Worm (Caenorhabditis elegans) whole organism, L1 larva: ENCODE results near the gene srsx-14.

Source experiments
- C34B4.2 ChIP-seq: sonication (generic microtip); optimal IDR thresholded peaks from 2 replicates; lab custom pipeline; 2017; ENCODE audit warnings: mild to moderate bottlenecking, missing genetic modification characterization, missing compliant biosample characterization
- F16B12.6 ChIP-seq: fragments of 150-350 bp; optimal IDR thresholded peaks from 2 replicates; lab custom pipeline; 2014; ENCODE audit warnings: missing biosample characterization, missing genetic modification characterization
- aha-1 ChIP-seq: fragments of 150-350 bp; optimal IDR thresholded peaks from 2 replicates; lab custom pipeline; 2014; ENCODE audit warnings: missing biosample characterization, missing genetic modification characterization
- blmp-1 ChIP-seq: fragments of 150-350 bp; optimal IDR thresholded peaks from 2 replicates; lab custom pipeline; 2014; ENCODE audit warnings: missing biosample characterization, missing genetic modification characterization
- ceh-63 ChIP-seq: fragments of 200-800 bp; sonication (Bioruptor generic); optimal IDR thresholded peaks from 2 replicates; lab custom pipeline; 2018; ENCODE audit warnings: mild to moderate bottlenecking, missing genetic modification characterization, missing compliant biosample characterization
- ceh-8 ChIP-seq: fragments of 200-800 bp; sonication (Bioruptor generic); optimal IDR thresholded peaks from 2 replicates; lab custom pipeline; 2018; ENCODE audit warnings: mild to moderate bottlenecking, missing genetic modification characterization, moderate library complexity, missing compliant biosample characterization
- ceh-82 ChIP-seq, 3 experiments: fragments of 150-350 bp in 1 of 3; sonication (generic microtip) in 2 of 3; optimal IDR thresholded peaks; 2 replicates each; lab custom pipeline; 2014 to 2017; ENCODE audit warnings: missing biosample characterization in 3 of 3, missing genetic modification characterization in 3 of 3
- elt-3 ChIP-seq, 6 experiments: fragments of 150-350 bp in 1 of 6; sonication (generic microtip); optimal IDR thresholded peaks; 2 replicates each; lab custom pipeline; 2017 to 2018; ENCODE audit warnings: missing biosample characterization in 6 of 6, missing genetic modification characterization in 6 of 6, inconsistent platforms in 1 of 6
- ets-5 ChIP-seq: fragments of 200-800 bp; sonication (Bioruptor generic); IDR thresholded peaks from 2 replicates; pipeline ENCODE4 v1.3.6; 2022; ENCODE audit warnings: missing genetic modification characterization, missing compliant biosample characterization
- fkh-8 ChIP-seq: sonication (generic microtip); optimal IDR thresholded peaks from 2 replicates; lab custom pipeline; 2016; ENCODE audit warnings: mild to moderate bottlenecking, missing genetic modification characterization, missing compliant biosample characterization
- fos-1 ChIP-seq: fragments of 150-350 bp; optimal IDR thresholded peaks from 2 replicates; lab custom pipeline; 2014; ENCODE audit warnings: missing biosample characterization, missing genetic modification characterization
- grh-1 ChIP-seq: fragments of 200-800 bp; sonication (Bioruptor generic); IDR thresholded peaks from 2 replicates; pipeline ENCODE4 v1.3.6; 2022; ENCODE audit warnings: missing genetic modification reagents, missing genetic modification characterization, missing compliant biosample characterization
- hlh-17 ChIP-seq: fragments of 200-800 bp; sonication (Bioruptor generic); optimal IDR thresholded peaks from 2 replicates; lab custom pipeline; 2018; ENCODE audit warnings: missing genetic modification characterization, mild to moderate bottlenecking, missing compliant biosample characterization, moderate library complexity, borderline replicate concordance
- isw-1 ChIP-seq: fragments of 200-800 bp; sonication (Bioruptor generic); IDR thresholded peaks from 2 replicates; pipeline ENCODE4 v1.3.6; 2022; ENCODE audit warnings: missing genetic modification characterization, missing compliant biosample characterization
- jun-1 ChIP-seq: fragments of 150-350 bp; optimal IDR thresholded peaks from 2 replicates; lab custom pipeline; 2014; ENCODE audit warnings: missing biosample characterization, missing genetic modification reagents, missing genetic modification characterization
- lin-13 ChIP-seq: fragments of 150-350 bp; optimal IDR thresholded peaks from 2 replicates; lab custom pipeline; 2014; ENCODE audit warnings: missing biosample characterization, missing genetic modification reagents, missing genetic modification characterization
- lin-14 ChIP-seq: fragments of 200-800 bp; sonication (Bioruptor generic); optimal IDR thresholded peaks from 2 replicates; lab custom pipeline; 2018; ENCODE audit warnings: mild to moderate bottlenecking, missing genetic modification characterization, moderate library complexity, missing compliant biosample characterization
- lin-39 ChIP-seq: fragments of 150-350 bp; optimal IDR thresholded peaks from 2 replicates; lab custom pipeline; 2014; ENCODE audit warnings: missing biosample characterization, missing genetic modification reagents, missing genetic modification characterization
- lir-3 ChIP-seq: sonication (generic microtip); optimal IDR thresholded peaks from 2 replicates; lab custom pipeline; 2016; ENCODE audit warnings: mild to moderate bottlenecking, missing genetic modification characterization, moderate library complexity, missing compliant biosample characterization; ENCODE audit not compliant: poor library complexity
- mep-1 ChIP-seq: fragments of 150-350 bp; optimal IDR thresholded peaks from 2 replicates; lab custom pipeline; 2014; ENCODE audit warnings: missing biosample characterization, missing genetic modification characterization
- nhr-12 ChIP-seq: sonication (generic microtip); optimal IDR thresholded peaks from 2 replicates; lab custom pipeline; 2017; ENCODE audit warnings: missing biosample characterization, missing genetic modification characterization
- nhr-76 ChIP-seq: sonication (generic microtip); optimal IDR thresholded peaks from 2 replicates; lab custom pipeline; 2017; ENCODE audit warnings: missing biosample characterization, missing genetic modification characterization
- nhr-85 ChIP-seq: sonication (generic microtip); peaks from one replicate; lab custom pipeline; 2016; ENCODE audit warnings: missing genetic modification characterization, inconsistent platforms, missing compliant biosample characterization
- pag-3 ChIP-seq: sonication (generic microtip); optimal IDR thresholded peaks from 2 replicates; lab custom pipeline; 2017; ENCODE audit warnings: missing genetic modification characterization, mild to moderate bottlenecking, missing compliant biosample characterization, antibody characterized with exemption, borderline replicate concordance; ENCODE audit not compliant: insufficient read depth
- pax-3 ChIP-seq: fragments of 200-800 bp; sonication (Bioruptor generic); optimal IDR thresholded peaks from 2 replicates; lab custom pipeline; 2018; ENCODE audit warnings: mild to moderate bottlenecking, missing genetic modification characterization, moderate library complexity, missing compliant biosample characterization
- pqm-1 ChIP-seq: sonication (generic microtip); optimal IDR thresholded peaks from 3 replicates; lab custom pipeline; 2017; ENCODE audit warnings: missing biosample characterization, missing genetic modification characterization
- rnt-1 ChIP-seq: sonication (generic microtip); optimal IDR thresholded peaks from 2 replicates; lab custom pipeline; 2016; ENCODE audit warnings: mild to moderate bottlenecking, missing genetic modification characterization, moderate library complexity, missing compliant biosample characterization
- snpc-4 ChIP-seq: fragments of 150-350 bp; optimal IDR thresholded peaks from 2 replicates; lab custom pipeline; 2014; ENCODE audit warnings: missing biosample characterization, missing genetic modification characterization
- sptf-1 ChIP-seq: fragments of 150-350 bp; optimal IDR thresholded peaks from 2 replicates; lab custom pipeline; 2014; ENCODE audit warnings: missing biosample characterization, missing genetic modification characterization
- unc-130 ChIP-seq: fragments of 150-350 bp; optimal IDR thresholded peaks from 2 replicates; lab custom pipeline; 2017; ENCODE audit warnings: missing biosample characterization, missing genetic modification characterization, inconsistent platforms
- unc-62 ChIP-seq: fragments of 150-350 bp; optimal IDR thresholded peaks from 2 replicates; lab custom pipeline; 2014; ENCODE audit warnings: missing biosample characterization, missing genetic modification reagents, missing genetic modification characterization
- unc-86 ChIP-seq: sonication (generic microtip); optimal IDR thresholded peaks from 2 replicates; lab custom pipeline; 2016; ENCODE audit warnings: missing genetic modification characterization, missing compliant biosample characterization
- vab-15 ChIP-seq: sonication (generic microtip); optimal IDR thresholded peaks from 2 replicates; lab custom pipeline; 2017; ENCODE audit warnings: missing genotype, mild to moderate bottlenecking, missing genetic modification characterization, missing compliant biosample characterization

srsx-14 gene

DNA sequence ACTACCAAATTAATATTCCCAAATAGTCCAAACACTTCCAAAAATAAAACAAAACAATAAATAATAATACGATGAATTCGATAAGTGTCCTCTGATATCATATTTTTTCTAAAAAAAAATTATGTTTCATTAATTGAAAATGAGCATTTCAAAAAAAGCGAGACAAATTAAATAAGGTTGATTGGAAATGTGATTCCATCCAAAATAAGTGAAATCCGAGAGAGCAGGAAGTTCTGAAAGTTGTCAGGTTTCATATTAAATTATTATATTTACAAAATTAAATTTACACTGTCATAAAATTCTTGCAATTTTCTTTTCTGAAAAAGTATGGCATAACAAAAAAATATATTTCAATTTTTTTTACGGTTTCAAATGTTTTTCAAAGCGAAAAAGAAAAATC lies at the start of gene srsx-14:
srsx-14 (minus strand) TSS at position 101 of the 400 bp plus-strand sequence.
- TF ChIP-seq hlh-17 (GFP tag; lab: Kevin White, UChicago) = no peak
- no peak for TF ChIP-seq elt-3 (tag; optimal IDR thresholded peaks at IDR 0.05; lab: Kevin White, UChicago)
- TF ChIP-seq snpc-4 (tag; lab: Kevin White, UChicago) = no peak
- no peak for TF ChIP-seq fos-1 (tag; lab: Kevin White, UChicago)
- TF ChIP-seq jun-1 (tag; lab: Kevin White, UChicago) = no peak
- TF ChIP-seq ceh-8 (GFP tag; lab: Kevin White, UChicago) = no peak
- no peak for TF ChIP-seq ets-5 (GFP tag; lab: Robert Waterston, UW)
- TF ChIP-seq grh-1 (GFP tag; lab: Robert Waterston, UW) = no peak

DNA sequence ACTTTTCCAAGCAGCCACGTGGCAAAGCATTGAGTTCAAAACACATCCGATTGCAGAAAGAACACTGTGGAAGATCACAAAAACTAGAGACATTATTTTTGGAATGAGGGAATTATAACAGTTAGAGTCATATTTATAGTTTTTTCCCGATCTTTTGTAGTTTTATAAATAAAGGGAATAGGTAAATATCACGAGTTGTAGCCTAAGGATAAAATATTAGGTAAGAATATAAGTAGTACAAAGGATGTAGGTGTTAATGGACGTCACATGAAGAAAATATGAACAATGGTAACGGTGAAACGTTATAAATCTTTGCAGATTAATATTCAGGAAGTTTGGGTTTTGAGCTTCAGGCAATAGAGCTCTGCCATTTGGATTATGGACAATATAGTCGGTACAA lies 47.5 kb upstream of the srsx-14 start, which contains the start of gene srd-5:
srd-5 (minus strand) TSS at position 101 of the 400 bp plus-strand sequence.
- TF ChIP-seq ceh-63 (no peak), pag-3 (tag; lab: Kevin White, UChicago) (no peak), unc-130 (no peak), nhr-76 (tag; lab: Kevin White, UChicago) (no peak), vab-15 (no peak), lir-3 (no peak), pax-3 (tag; lab: Kevin White, UChicago) (no peak), lin-39 (no peak), ceh-82 (tag; optimal IDR thresholded peaks at IDR 0.05; lab: Kevin White, UChicago) (no peak), unc-62 (no peak), elt-3 (tag; optimal IDR thresholded peaks at IDR 0.05; lab: Kevin White, UChicago) (no peak), isw-1 (no peak), sptf-1 (no peak), fkh-8 (tag; lab: Kevin White, UChicago) (no peak), unc-86 (tag; lab: Kevin White, UChicago) (no peak)

DNA sequence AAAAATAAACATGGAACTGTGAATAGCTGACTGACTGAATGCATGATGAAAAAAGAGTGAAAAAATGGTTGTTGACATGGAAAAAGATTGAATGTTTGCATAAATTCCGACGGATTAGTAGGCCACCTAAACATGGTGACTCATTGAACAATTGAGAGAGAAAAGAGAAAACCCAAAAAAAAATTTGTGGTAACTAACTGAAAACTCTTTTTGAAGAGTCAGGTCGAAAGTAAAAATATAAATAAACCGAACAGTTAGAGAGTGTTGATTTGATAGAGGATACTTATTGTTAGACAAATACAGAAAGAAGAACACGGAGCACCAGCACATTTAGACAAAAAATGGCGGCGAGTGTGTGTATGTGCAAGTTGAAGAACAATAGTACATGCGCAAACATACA lies 44.4 kb upstream of the srsx-14 start:
- TF ChIP-seq pax-3 (tag; lab: Kevin White, UChicago) (no peak), nhr-85 (tag; lab: Kevin White, UChicago) (peak; percentile 57)
- TF ChIP-seq, all 84 proteins: peak for 1

DNA sequence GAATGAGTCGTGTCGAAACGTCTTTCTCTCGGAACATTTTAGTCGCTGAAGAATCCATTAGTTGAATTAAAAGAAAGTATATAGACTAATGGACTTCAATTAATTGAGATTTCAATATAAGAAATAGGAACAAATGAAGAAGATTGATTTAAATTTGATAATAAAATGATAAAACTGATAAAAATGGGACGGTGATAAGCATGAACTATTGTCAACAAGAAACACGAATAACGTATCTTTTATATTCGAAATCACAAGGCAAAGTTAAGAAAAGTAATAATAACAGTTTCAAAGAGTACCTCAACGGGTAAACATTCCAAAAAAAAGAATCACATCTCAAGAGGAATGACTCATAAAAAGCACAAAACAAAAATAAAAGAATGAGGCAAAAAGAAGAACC lies 42.5 kb upstream of the srsx-14 start, which contains the start of gene T19E7.6:
T19E7.6 (minus strand) TSS at position 45 of the 400 bp plus-strand sequence.
- TF ChIP-seq elt-3 (tag; optimal IDR thresholded peaks at IDR 0.05; lab: Kevin White, UChicago) = peak in 1 of 6 experiments; percentile 45
- TF ChIP-seq grh-1 (GFP tag; lab: Robert Waterston, UW) = no peak
- TF ChIP-seq F16B12.6 (tag; lab: Kevin White, UChicago) = no peak
- no peak for TF ChIP-seq ceh-63
- TF ChIP-seq C34B4.2 (tag; lab: Kevin White, UChicago) = no peak
- TF ChIP-seq blmp-1 (tag; lab: Kevin White, UChicago) = no peak
- TF ChIP-seq, all 84 proteins: peak for 1

ce11 chrIV:5667191-5667590 lies 40.2 kb upstream of the srsx-14 start:
- no peak for TF ChIP-seq pqm-1 (tag; lab: Kevin White, UChicago)
- TF ChIP-seq nhr-12 (tag; lab: Kevin White, UChicago) = no peak
- no peak for TF ChIP-seq lin-39
- peak; percentile 39 for TF ChIP-seq mep-1
- TF ChIP-seq rnt-1 (tag; lab: Kevin White, UChicago) = no peak
- TF ChIP-seq pax-3 (tag; lab: Kevin White, UChicago) = no peak
- TF ChIP-seq ceh-8 (GFP tag; lab: Kevin White, UChicago) = no peak
- TF ChIP-seq aha-1 (tag; lab: Kevin White, UChicago) = no peak
- no peak for TF ChIP-seq lin-13 (GFP tag; lab: Kevin White, UChicago)
- TF ChIP-seq ceh-82 (tag; optimal IDR thresholded peaks at IDR 0.05; lab: Kevin White, UChicago) = peak in 1 of 3 experiments; percentile 4
- peak; percentile 57 for TF ChIP-seq lin-14 (GFP tag; lab: Kevin White, UChicago)
